Worm (Caenorhabditis elegans) whole organism, L4/young adult: Measurements from ENCODE around the gene col-17.

Experiments used
- W03F9.2 ChIP-seq: fragments of 150-350 bp; optimal IDR thresholded peaks from 2 replicates; lab custom pipeline; 2014; ENCODE audit warnings: missing biosample characterization, missing genetic modification characterization
- dao-5 ChIP-seq: sonication (generic microtip); optimal IDR thresholded peaks from 2 replicates; lab custom pipeline; 2016; ENCODE audit warnings: missing genotype, missing genetic modification characterization, moderate library complexity, missing compliant biosample characterization
- him-1 ChIP-seq: sonication (generic microtip); optimal IDR thresholded peaks from 2 replicates; lab custom pipeline; 2016; ENCODE audit warnings: missing genotype, missing genetic modification reagents, missing genetic modification characterization, missing compliant biosample characterization

Gene col-17

ce11 chrII:4891012-4891775 lies 23.8 kb upstream of the col-17 start, which contains the start of gene gst-9:
Gene gst-9, plus strand, starts transcription at chrII:4891585.
- no peak for TF ChIP-seq him-1
- TF ChIP-seq dao-5 (tag; lab: Kevin White, UChicago): no peak
- no peak for TF ChIP-seq W03F9.2 (tag; lab: Kevin White, UChicago)

- no peak for TF ChIP-seq him-1
- TF ChIP-seq dao-5 (tag; lab: Kevin White, UChicago): no peak
- no peak for TF ChIP-seq W03F9.2 (tag; lab: Kevin White, UChicago)
These were observed 21.4 kb upstream of the col-17 start, which contains the start of gene pgm-1 for ce11 chrII:4888527-4889487. Gene pgm-1, plus strand, starts transcription at chrII:4889437.

- TF ChIP-seq W03F9.2 (tag; lab: Kevin White, UChicago) (no peak), dao-5 (tag; lab: Kevin White, UChicago) (no peak), him-1 (no peak)
These were observed 18.6 kb upstream of the col-17 start, which contains the start of gene R05F9.7 for ce11 chrII:4885976-4886375. Gene R05F9.7, plus strand, starts transcription at chrII:4886276.

- TF ChIP-seq him-1: no peak
- TF ChIP-seq W03F9.2 (tag; lab: Kevin White, UChicago): no peak
- no peak for TF ChIP-seq dao-5 (tag; lab: Kevin White, UChicago)
These were observed 17.0 kb upstream of the col-17 start for ce11 chrII:4884403-4884802.

- TF ChIP-seq W03F9.2 (tag; lab: Kevin White, UChicago) (no peak), dao-5 (tag; lab: Kevin White, UChicago) (no peak), him-1 (no peak)
These were observed 16.0 kb upstream of the col-17 start, which contains the start of gene gst-8 for ce11 chrII:4883412-4883811. Gene gst-8, plus strand, starts transcription at chrII:4883712.

ce11 chrII:4882498-4882897 lies 15.1 kb upstream of the col-17 start:
- TF ChIP-seq him-1 (no peak), dao-5 (tag; lab: Kevin White, UChicago) (no peak), W03F9.2 (tag; lab: Kevin White, UChicago) (no peak)

- TF ChIP-seq him-1 (no peak), W03F9.2 (tag; lab: Kevin White, UChicago) (no peak), dao-5 (tag; lab: Kevin White, UChicago) (no peak)
These were observed 14.4 kb upstream of the col-17 start, which contains the start of gene gst-7 for ce11 chrII:4881727-4882126. Gene gst-7, plus strand, starts transcription at chrII:4882062.

- TF ChIP-seq dao-5 (tag; lab: Kevin White, UChicago) (no peak), W03F9.2 (tag; lab: Kevin White, UChicago) (no peak), him-1 (no peak)
These were observed 12.3 kb upstream of the col-17 start, which contains the start of gene gst-6 for ce11 chrII:4879629-4880028. Gene gst-6, plus strand, starts transcription at chrII:4879891.

ce11 chrII:4876091-4876490 lies 8.7 kb upstream of the col-17 start, which contains the start of gene F11G11.13:
Gene F11G11.13, minus strand, starts transcription at chrII:4876179.
- TF ChIP-seq him-1 (no peak), W03F9.2 (tag; lab: Kevin White, UChicago) (no peak), dao-5 (tag; lab: Kevin White, UChicago) (no peak)

ce11 chrII:4874335-4874861 lies 7.0 kb upstream of the col-17 start, which contains the start of gene F11G11.15:
Gene F11G11.15, plus strand, starts transcription at chrII:4874845.
- no peak for TF ChIP-seq dao-5 (tag; lab: Kevin White, UChicago)
- no peak for TF ChIP-seq him-1
- TF ChIP-seq W03F9.2 (tag; lab: Kevin White, UChicago): no peak

- TF ChIP-seq W03F9.2 (tag; lab: Kevin White, UChicago) (no peak), him-1 (no peak), dao-5 (tag; lab: Kevin White, UChicago) (no peak)
These were observed 5.7 kb upstream of the col-17 start, which contains the start of gene col-73 for ce11 chrII:4873029-4873428. Gene col-73, minus strand, starts transcription at chrII:4873129.

ce11 chrII:4871834-4872233 lies 4.5 kb upstream of the col-17 start:
- TF ChIP-seq him-1 (no peak), W03F9.2 (tag; lab: Kevin White, UChicago) (no peak), dao-5 (tag; lab: Kevin White, UChicago) (no peak)

ce11 chrII:4870691-4871090 lies 3.3 kb upstream of the col-17 start, which contains the start of gene col-20:
Gene col-20, minus strand, starts transcription at chrII:4870791.
- TF ChIP-seq dao-5 (tag; lab: Kevin White, UChicago): no peak
- TF ChIP-seq him-1: no peak
- no peak for TF ChIP-seq W03F9.2 (tag; lab: Kevin White, UChicago)
